Fruit fly (Drosophila melanogaster): Measurements from ENCODE around the gene tut.

Gene tut

dm6 chr3L:8175818-8176217 is 34.7 kb downstream of the tut start, which contains the start of gene RecQ4 (continued):
- TF ChIP-seq Opbp (GFP tag; IDR thresholded peaks at IDR 0.05; ENCODE audit: partially characterized antibody) (peak; percentile 53; the same call in 1 of the 3 replicates), trem (tag; optimal IDR thresholded peaks at IDR 0.05) (peak; percentile 36), CG34224 (GFP tag; IDR thresholded peaks at IDR 0.05; ENCODE audit: partially characterized antibody) (peak; percentile 44; the same call in 2 of the 3 replicates), cg (GFP tag; optimal IDR thresholded peaks at IDR 0.05) (peak; percentile 47), MESR4 (GFP tag; optimal IDR thresholded peaks at IDR 0.05) (peak; percentile 4), dpn (GFP tag; optimal IDR thresholded peaks at IDR 0.05) (peak in 1 of 2 experiments; percentile 7), CG18764 (GFP tag; optimal IDR thresholded peaks at IDR 0.05) (no peak), BEAF-32 (GFP tag; optimal IDR thresholded peaks at IDR 0.05) (peak; percentile 36), salm (tag; optimal IDR thresholded peaks at IDR 0.05) (no peak), nmo (GFP tag; optimal IDR thresholded peaks at IDR 0.05) (peak; percentile 42), CHES-1-like (GFP tag; optimal IDR thresholded peaks at IDR 0.05) (no peak), CG7963 (GFP tag; IDR thresholded peaks at IDR 0.05; ENCODE audit: partially characterized antibody) (no peak), crol (GFP tag; IDR thresholded peaks at IDR 0.05) (no peak)

dm6 chr3L:8165436-8165835 is 45.1 kb downstream of the tut start, which contains the start of gene CG13675:
CG13675 (minus strand) TSS chr3L:8165518.
- no peak for TF ChIP-seq fu2 (GFP tag; optimal IDR thresholded peaks at IDR 0.05)
- TF ChIP-seq gt (GFP tag; IDR thresholded peaks at IDR 0.05), result no peak
- no peak for TF ChIP-seq ftz-f1 (GFP tag; optimal IDR thresholded peaks at IDR 0.05)
- TF ChIP-seq sna (GFP tag; IDR thresholded peaks at IDR 0.05; ENCODE audit: partially characterized antibody), result no peak
- TF ChIP-seq pan (optimal IDR thresholded peaks at IDR 0.05), result no peak
- TF ChIP-seq pan (GFP tag; optimal IDR thresholded peaks at IDR 0.05 in 1 of 2, IDR thresholded peaks at IDR 0.05 in 1 of 2), result no peak
- peak; percentile 67 for TF ChIP-seq Deaf1 (tag; optimal IDR thresholded peaks at IDR 0.05)
- peak; percentile 21 for TF ChIP-seq sens (GFP tag)
- no peak for TF ChIP-seq gcm2 (GFP tag; optimal IDR thresholded peaks at IDR 0.05)
- no peak for TF ChIP-seq rib (GFP tag; IDR thresholded peaks at IDR 0.05)
- no peak for TF ChIP-seq HLH4C (GFP tag; IDR thresholded peaks at IDR 0.05; ENCODE audit: partially characterized antibody)
- no peak for TF ChIP-seq gsb (GFP tag; IDR thresholded peaks at IDR 0.05)
- TF ChIP-seq chm (GFP tag; IDR thresholded peaks at IDR 0.05), result no peak
- TF ChIP-seq Poxn (GFP tag; IDR thresholded peaks at IDR 0.05), result no peak
- no peak for TF ChIP-seq CG18011 (GFP tag; optimal IDR thresholded peaks at IDR 0.05)
- 0 out of 4 replicates have a peak, but pooled peaks have one; percentile 50 for TF ChIP-seq chinmo (GFP tag; IDR thresholded peaks at IDR 0.05; ENCODE audit: partially characterized antibody)

- TF ChIP-seq vvl (GFP tag; IDR thresholded peaks at IDR 0.05), result peak; percentile 49; the same call in 1 of the 2 replicates
- TF ChIP-seq CG14860 (GFP tag; IDR thresholded peaks at IDR 0.05; ENCODE audit: partially characterized antibody), result no peak
- peak; percentile 99 for TF ChIP-seq Myb (GFP tag; optimal IDR thresholded peaks at IDR 0.05)
- no peak for TF ChIP-seq CG31224 (GFP tag; IDR thresholded peaks at IDR 0.05)
- TF ChIP-seq crp (GFP tag; optimal IDR thresholded peaks at IDR 0.05), result peak in 1 of 2 experiments; percentile 8
- peak; percentile 6 for TF ChIP-seq CG3995 (GFP tag; optimal IDR thresholded peaks at IDR 0.05)
- no peak for TF ChIP-seq fd96Cb (tag; optimal IDR thresholded peaks at IDR 0.05)
- TF ChIP-seq H2.0 (GFP tag; IDR thresholded peaks at IDR 0.05), result no peak
- no peak for TF ChIP-seq mam (GFP tag; optimal IDR thresholded peaks at IDR 0.05)
- peak; percentile 72 for TF ChIP-seq Ets65A (GFP tag)
- TF ChIP-seq CG18011 (GFP tag; optimal IDR thresholded peaks at IDR 0.05), result peak; percentile 96
- peak; percentile 88 for TF ChIP-seq CG31365 (tag; optimal IDR thresholded peaks at IDR 0.05)
- no peak for TF ChIP-seq CG10274 (GFP tag; optimal IDR thresholded peaks at IDR 0.05)
- TF ChIP-seq lola (GFP tag; optimal IDR thresholded peaks at IDR 0.05), result no peak
- no peak for TF ChIP-seq CG4424 (GFP tag; optimal IDR thresholded peaks at IDR 0.05)
- no peak for TF ChIP-seq NC2α (GFP tag; optimal IDR thresholded peaks at IDR 0.05)
- no peak for TF ChIP-seq CG1647 (GFP tag; optimal IDR thresholded peaks at IDR 0.05)
- peak; percentile 21 for TF ChIP-seq CoRest (tag; optimal IDR thresholded peaks at IDR 0.05)
- TF ChIP-seq Hsf (GFP tag; optimal IDR thresholded peaks at IDR 0.05), result no peak
- TF ChIP-seq ken (GFP tag; IDR thresholded peaks at IDR 0.05), result no peak
These were observed 50.7 kb downstream of the tut start, which contains the start of gene CG43886 for dm6 chr3L:8159724-8160422. CG43886 (minus strand) TSS chr3L:8159774.

Measured in whole organism, embryonic.